Fruit fly (Drosophila melanogaster) whole organism, pupa: ENCODE measurements around the gene CG9727.

ENCODE experiments used
- CG15710 ChIP-seq: fragments of 200-800 bp; sonication (Bioruptor generic); optimal IDR thresholded peaks from 2 replicates; lab custom pipeline; 2018; ENCODE audit warnings: missing biosample characterization, mild to moderate bottlenecking, missing genetic modification characterization, moderate library complexity
- CG17806 ChIP-seq: fragments of 200-800 bp; sonication (Bioruptor generic); optimal IDR thresholded peaks from 2 replicates; lab custom pipeline; 2018; ENCODE audit warnings: missing biosample characterization, mild to moderate bottlenecking, missing genetic modification characterization, moderate library complexity
- CG8159 ChIP-seq: fragments of 200-800 bp; sonication (Bioruptor generic); optimal IDR thresholded peaks from 3 replicates; lab custom pipeline; 2018; ENCODE audit warnings: missing biosample characterization, mild to moderate bottlenecking, missing genetic modification characterization, moderate library complexity
- CG8301 ChIP-seq: fragments of 200-800 bp; sonication (Bioruptor generic); optimal IDR thresholded peaks from 2 replicates; lab custom pipeline; 2018; ENCODE audit warnings: missing biosample characterization, mild to moderate bottlenecking, missing genetic modification characterization
- CG9948 ChIP-seq: fragments of 200-800 bp; sonication (Bioruptor generic); optimal IDR thresholded peaks from 2 replicates; lab custom pipeline; 2018; ENCODE audit warnings: missing biosample characterization, mild to moderate bottlenecking, missing genetic modification characterization, moderate library complexity
- EcR ChIP-seq: fragments of 200-800 bp; sonication (Bioruptor generic); optimal IDR thresholded peaks from 3 replicates; lab custom pipeline; 2019; ENCODE audit warnings: missing biosample characterization, missing genetic modification characterization, mild to moderate bottlenecking, moderate library complexity, missing genetic modification reagents
- Ets98B ChIP-seq: fragments of 200-800 bp; sonication (Bioruptor generic); IDR thresholded peaks from 2 replicates; pipeline ENCODE4 v1.3.6; 2022; ENCODE audit warnings: missing biosample characterization, missing genetic modification characterization
- Snoo ChIP-seq: fragments of 200-800 bp; sonication (Bioruptor generic); optimal IDR thresholded peaks from 3 replicates; lab custom pipeline; 2017; ENCODE audit warnings: missing biosample characterization, mild to moderate bottlenecking, missing genetic modification characterization, inconsistent platforms
- gl ChIP-seq: fragments of 200-800 bp; sonication (Bioruptor generic); optimal IDR thresholded peaks from 2 replicates; lab custom pipeline; 2018; ENCODE audit warnings: missing biosample characterization, mild to moderate bottlenecking, missing genetic modification characterization
- rn ChIP-seq: fragments of 200-800 bp; sonication (Bioruptor generic); IDR thresholded peaks from 2 replicates; pipeline ENCODE4 v1.3.6; 2022; ENCODE audit warnings: missing biosample characterization, missing genetic modification characterization

dm6 chr3R:6427619-6428378 is 28.7 kb downstream of the CG9727 start:
- peak; percentile 65 for TF ChIP-seq CG8159
- peak; percentile 45 for TF ChIP-seq CG9948
- TF ChIP-seq CG15710: peak; percentile 56
- TF ChIP-seq gl (tag; lab: Kevin White, UChicago): peak; percentile 9
- TF ChIP-seq EcR: peak; percentile 9
- TF ChIP-seq Ets98B: 0 out of 2 replicates have a peak, but pooled peaks have one; percentile 15
- TF ChIP-seq CG17806 (tag; lab: Kevin White, UChicago): peak; percentile 56
- no peak for TF ChIP-seq rn (GFP tag; lab: Robert Waterston, UW)
- TF ChIP-seq Snoo (tag; lab: Kevin White, UChicago): peak; percentile 14
- peak; percentile 40 for TF ChIP-seq CG8301
